Worm (Caenorhabditis elegans) whole organism, L3 larva: Measurements from ENCODE around the gene C36C9.5.
"Not testable (repeated sequence)": the region's sequence is repeated elsewhere in the genome, so short reads cannot be mapped to it uniquely, and the experiment has no call there.

ENCODE experiments used
- aly-2 ChIP-seq: fragments of 150-350 bp; optimal IDR thresholded peaks from 2 replicates; lab custom pipeline; 2014; ENCODE audit warnings: missing biosample characterization, missing genetic modification characterization
- ama-1 ChIP-seq: fragments of 150-350 bp; optimal IDR thresholded peaks from 2 replicates; lab custom pipeline; 2018
- fkh-10 ChIP-seq: sonication (generic microtip); optimal IDR thresholded peaks from 2 replicates; lab custom pipeline; 2017; ENCODE audit warnings: missing biosample characterization, missing genetic modification reagents, missing genetic modification characterization
- fos-1 ChIP-seq: fragments of 150-350 bp; optimal IDR thresholded peaks from 2 replicates; lab custom pipeline; 2014; ENCODE audit warnings: missing biosample characterization, missing genetic modification characterization
- nhr-11 ChIP-seq: fragments of 150-350 bp; optimal IDR thresholded peaks from 2 replicates; lab custom pipeline; 2014; ENCODE audit warnings: missing biosample characterization, missing genetic modification characterization
- snpc-4 ChIP-seq: fragments of 150-350 bp; optimal IDR thresholded peaks from 2 replicates; lab custom pipeline; 2014; ENCODE audit warnings: missing biosample characterization, missing genetic modification characterization
- zag-1 ChIP-seq: fragments of 150-350 bp; optimal IDR thresholded peaks from 2 replicates; lab custom pipeline; 2014; ENCODE audit warnings: missing biosample characterization, missing genetic modification characterization

- not testable (repeated sequence) for TF ChIP-seq snpc-4 (tag; lab: Kevin White, UChicago); zag-1 (tag; lab: Kevin White, UChicago); aly-2 (tag; lab: Kevin White, UChicago); nhr-11 (tag; lab: Kevin White, UChicago); ama-1 (lab: Kevin White, UChicago); fos-1 (tag; lab: Kevin White, UChicago); fkh-10
Observed at ce11 chrX:1696879-1697278, 6.9 kb downstream of the C36C9.5 start, which contains the start of gene C36C9.4.
